Worm (Caenorhabditis elegans) whole organism, L4 larva: Measurements from ENCODE around the gene idpp-3.
A peak's percentile ranks its signal among the peaks of the same experiment; 100 is the strongest.

ENCODE experiments used
- F10B5.3 ChIP-seq: sonication (generic microtip); optimal IDR thresholded peaks from 2 replicates; lab custom pipeline; 2016; ENCODE audit warnings: mild to moderate bottlenecking, missing genetic modification characterization, missing compliant biosample characterization
- F26F4.8 ChIP-seq: fragments of 200-800 bp; sonication (Bioruptor generic); conservative IDR thresholded peaks from 2 replicates; pipeline ENCODE4 v1.3.6; 2022; ENCODE audit warnings: missing genetic modification characterization, missing compliant biosample characterization
- T26A8.4 ChIP-seq: fragments of 200-800 bp; sonication (Bioruptor generic); IDR thresholded peaks from 2 replicates; pipeline ENCODE4 v1.3.6; 2022; ENCODE audit warnings: missing genetic modification characterization, missing compliant biosample characterization
- Y48G9A.11 ChIP-seq: fragments of 200-800 bp; sonication (Bioruptor generic); IDR thresholded peaks from 2 replicates; pipeline ENCODE4 v1.3.6; 2022; ENCODE audit warnings: missing genetic modification reagents, missing genetic modification characterization, missing compliant biosample characterization
- ZK337.2 ChIP-seq: fragments of 200-800 bp; sonication (Bioruptor generic); IDR thresholded peaks from 2 replicates; pipeline ENCODE4 v1.3.6; 2022; ENCODE audit warnings: missing genetic modification reagents, missing genetic modification characterization, missing compliant biosample characterization
- ZK546.5 ChIP-seq, 2 experiments: sonication (generic microtip); optimal IDR thresholded peaks; 2 replicates each; lab custom pipeline; 2017; ENCODE audit warnings: missing biosample characterization in 2 of 2, missing genetic modification characterization in 2 of 2
- ama-1 ChIP-seq: fragments of 150-350 bp; optimal IDR thresholded peaks from 2 replicates; lab custom pipeline; 2014; ENCODE audit warnings: inconsistent platforms, mixed read lengths
- attf-4 ChIP-seq: sonication (generic microtip); optimal IDR thresholded peaks from 3 replicates; lab custom pipeline; 2017; ENCODE audit warnings: missing biosample characterization, missing genetic modification characterization
- ceh-20 ChIP-seq: fragments of 200-800 bp; sonication (Bioruptor generic); IDR thresholded peaks from 2 replicates; pipeline ENCODE4 v1.3.6; 2022; ENCODE audit warnings: missing genetic modification reagents, missing genetic modification characterization, missing compliant biosample characterization
- ceh-32 ChIP-seq: sonication (generic microtip); optimal IDR thresholded peaks from 2 replicates; lab custom pipeline; 2016; ENCODE audit warnings: mild to moderate bottlenecking, missing genetic modification characterization, missing compliant biosample characterization; ENCODE audit not compliant: poor library complexity
- ceh-44 ChIP-seq: fragments of 200-800 bp; sonication (Bioruptor generic); IDR thresholded peaks from 2 replicates; pipeline ENCODE4 v1.3.6; 2022; ENCODE audit warnings: missing genetic modification reagents, missing genetic modification characterization, missing compliant biosample characterization
- ceh-62 ChIP-seq: sonication (generic microtip); optimal IDR thresholded peaks from 2 replicates; lab custom pipeline; 2017; ENCODE audit warnings: missing biosample characterization, missing genetic modification characterization
- ceh-82 ChIP-seq: sonication (generic microtip); optimal IDR thresholded peaks from 2 replicates; lab custom pipeline; 2017; ENCODE audit warnings: missing biosample characterization, missing genetic modification characterization
- ctbp-1 ChIP-seq: fragments of 200-800 bp; sonication (Bioruptor generic); IDR thresholded peaks from 2 replicates; pipeline ENCODE4 v1.3.6; 2022; ENCODE audit warnings: missing genetic modification reagents, missing genetic modification characterization, missing compliant biosample characterization
- daf-16 ChIP-seq, 3 experiments: sonication (generic microtip); optimal IDR thresholded peaks; 2 replicates each; lab custom pipeline; 2016 to 2017; ENCODE audit warnings: missing genetic modification characterization in 3 of 3, missing genetic modification reagents in 3 of 3, mild to moderate bottlenecking in 2 of 3, missing compliant biosample characterization in 2 of 3, missing biosample characterization in 1 of 3, moderate library complexity in 1 of 3
- daf-19 ChIP-seq: fragments of 200-800 bp; sonication (Bioruptor generic); conservative IDR thresholded peaks from 2 replicates; pipeline ENCODE4 v1.3.6; 2022; ENCODE audit warnings: missing genetic modification characterization, missing compliant biosample characterization
- dmd-6 ChIP-seq: fragments of 200-800 bp; sonication (Bioruptor generic); IDR thresholded peaks from 2 replicates; pipeline ENCODE4 v1.3.6; 2022; ENCODE audit warnings: missing genetic modification reagents, missing genetic modification characterization, missing compliant biosample characterization
- dpl-1 ChIP-seq: fragments of 150-350 bp; optimal IDR thresholded peaks from 2 replicates; lab custom pipeline; 2014; ENCODE audit warnings: missing biosample characterization, missing genetic modification reagents, missing genetic modification characterization
- dve-1 ChIP-seq: sonication (generic microtip); optimal IDR thresholded peaks from 2 replicates; lab custom pipeline; 2017; ENCODE audit warnings: antibody characterized with exemption, mild to moderate bottlenecking, missing genetic modification characterization, missing compliant biosample characterization; ENCODE audit not compliant: insufficient read depth
- egl-43 ChIP-seq: fragments of 200-800 bp; sonication (Bioruptor generic); IDR thresholded peaks from 2 replicates; pipeline ENCODE4 v1.3.6; 2022; ENCODE audit warnings: missing genetic modification reagents, missing genetic modification characterization, missing compliant biosample characterization
- fkh-10 ChIP-seq: fragments of 150-350 bp; optimal IDR thresholded peaks from 2 replicates; lab custom pipeline; 2014; ENCODE audit warnings: missing biosample characterization, missing genetic modification reagents, missing genetic modification characterization
- hif-1 ChIP-seq, 2 experiments: sonication (generic microtip); optimal IDR thresholded peaks; 2 replicates each; lab custom pipeline; 2016 to 2017; ENCODE audit warnings: missing compliant biosample characterization in 2 of 2, missing genetic modification characterization in 2 of 2, missing genetic modification reagents in 2 of 2, missing genotype in 2 of 2, mild to moderate bottlenecking in 1 of 2
- hlh-11 ChIP-seq: fragments of 200-800 bp; sonication (Bioruptor generic); optimal IDR thresholded peaks from 2 replicates; lab custom pipeline; 2018; ENCODE audit warnings: mild to moderate bottlenecking, missing genetic modification characterization, missing compliant biosample characterization
- hlh-30 ChIP-seq: sonication (generic microtip); optimal IDR thresholded peaks from 2 replicates; lab custom pipeline; 2017; ENCODE audit warnings: antibody characterized with exemption, mild to moderate bottlenecking, missing genetic modification characterization, missing compliant biosample characterization; ENCODE audit not compliant: insufficient read depth
- lin-1 ChIP-seq: fragments of 200-800 bp; sonication (Bioruptor generic); IDR thresholded peaks from 2 replicates; pipeline ENCODE4 v1.3.6; 2022; ENCODE audit warnings: missing genetic modification reagents, missing genetic modification characterization, missing compliant biosample characterization
- lin-13 ChIP-seq: fragments of 150-350 bp; optimal IDR thresholded peaks from 2 replicates; lab custom pipeline; 2014; ENCODE audit warnings: missing biosample characterization, missing genetic modification reagents, missing genetic modification characterization
- lin-15B ChIP-seq: fragments of 150-350 bp; sonication (generic microtip); optimal IDR thresholded peaks from 3 replicates; lab custom pipeline; 2014; ENCODE audit warnings: missing biosample characterization, missing genetic modification characterization
- lin-39 ChIP-seq: fragments of 150-350 bp; optimal IDR thresholded peaks from 2 replicates; lab custom pipeline; 2014; ENCODE audit warnings: missing biosample characterization, missing genetic modification reagents, missing genetic modification characterization
- lir-3 ChIP-seq: sonication (generic microtip); optimal IDR thresholded peaks from 2 replicates; lab custom pipeline; 2016; ENCODE audit warnings: mild to moderate bottlenecking, missing genetic modification characterization, missing compliant biosample characterization
- madf-5 ChIP-seq, 2 experiments: fragments of 200-800 bp; sonication (Bioruptor generic); IDR thresholded peaks; 2 replicates each; pipeline ENCODE4 v1.3.6; 2022; ENCODE audit warnings: missing compliant biosample characterization in 2 of 2, missing genetic modification characterization in 2 of 2
- mdl-1 ChIP-seq, 2 experiments: fragments of 150-350 bp in 1 of 2; sonication (generic microtip) in 1 of 2; optimal IDR thresholded peaks; 2 replicates each; lab custom pipeline; 2014 to 2017; ENCODE audit warnings: missing biosample characterization in 2 of 2, missing genetic modification characterization in 2 of 2
- mdt-29 ChIP-seq: fragments of 200-800 bp; sonication (Bioruptor generic); IDR thresholded peaks from 2 replicates; pipeline ENCODE4 v1.3.6; 2022; ENCODE audit warnings: missing genetic modification reagents, missing genetic modification characterization, missing compliant biosample characterization
- mep-1 ChIP-seq: fragments of 150-350 bp; sonication (generic microtip); optimal IDR thresholded peaks from 3 replicates; lab custom pipeline; 2014; ENCODE audit warnings: missing biosample characterization, missing genetic modification characterization
- mes-2 ChIP-seq: sonication (generic microtip); optimal IDR thresholded peaks from 2 replicates; lab custom pipeline; 2016; ENCODE audit warnings: missing genotype, mild to moderate bottlenecking, missing genetic modification characterization, missing compliant biosample characterization; ENCODE audit not compliant: poor library complexity, severe bottlenecking
- mxl-3 ChIP-seq: fragments of 200-800 bp; sonication (Bioruptor generic); optimal IDR thresholded peaks from 2 replicates; lab custom pipeline; 2018; ENCODE audit warnings: mild to moderate bottlenecking, missing genetic modification characterization, missing compliant biosample characterization
- nhr-111 ChIP-seq: fragments of 200-800 bp; sonication (Bioruptor generic); optimal IDR thresholded peaks from 2 replicates; lab custom pipeline; 2018; ENCODE audit warnings: mild to moderate bottlenecking, missing genetic modification characterization, missing compliant biosample characterization
- nhr-237 ChIP-seq: sonication (generic microtip); optimal IDR thresholded peaks from 2 replicates; lab custom pipeline; 2017; ENCODE audit warnings: missing biosample characterization, missing genetic modification characterization
- nhr-6 ChIP-seq: fragments of 150-350 bp; optimal IDR thresholded peaks from 2 replicates; lab custom pipeline; 2014; ENCODE audit warnings: missing biosample characterization, missing genetic modification characterization
- nhr-77 ChIP-seq: fragments of 150-350 bp; optimal IDR thresholded peaks from 2 replicates; lab custom pipeline; 2014; ENCODE audit warnings: missing biosample characterization, missing genetic modification characterization
- pha-4 ChIP-seq, 2 experiments: fragments of 150-350 bp in 1 of 2; fragments of 200-800 bp in 1 of 2; sonication (Bioruptor generic) in 1 of 2; IDR thresholded peaks in 1 of 2; optimal IDR thresholded peaks in 1 of 2; 2 replicates each; pipeline versions ENCODE4 v1.3.6 to Lab custom; 2014 to 2022; ENCODE audit warnings: missing genetic modification characterization in 2 of 2, missing genetic modification reagents in 2 of 2, missing biosample characterization in 1 of 2, missing compliant biosample characterization in 1 of 2
- pqm-1 ChIP-seq: sonication (generic microtip); optimal IDR thresholded peaks from 2 replicates; lab custom pipeline; 2017; ENCODE audit warnings: missing biosample characterization, missing genetic modification characterization
- rbr-2 ChIP-seq: sonication (generic microtip); optimal IDR thresholded peaks from 2 replicates; lab custom pipeline; 2016; ENCODE audit warnings: missing genotype, missing genetic modification characterization, missing compliant biosample characterization
- skn-1 ChIP-seq: fragments of 150-350 bp; optimal IDR thresholded peaks from 2 replicates; lab custom pipeline; 2014; ENCODE audit warnings: missing biosample characterization, missing genetic modification characterization
- tra-1 ChIP-seq: fragments of 200-800 bp; sonication (Bioruptor generic); IDR thresholded peaks from 2 replicates; pipeline ENCODE4 v1.3.6; 2022; ENCODE audit warnings: missing genetic modification reagents, missing genetic modification characterization, missing compliant biosample characterization
- vab-7 ChIP-seq: fragments of 200-800 bp; sonication (Bioruptor generic); IDR thresholded peaks from 2 replicates; pipeline ENCODE4 v1.3.6; 2022; ENCODE audit warnings: missing genetic modification reagents, missing genetic modification characterization, missing compliant biosample characterization
- zfp-2 ChIP-seq: sonication (generic microtip); optimal IDR thresholded peaks from 2 replicates; lab custom pipeline; 2016; ENCODE audit warnings: mild to moderate bottlenecking, missing genetic modification characterization, missing compliant biosample characterization
- ztf-7 ChIP-seq: fragments of 150-350 bp; optimal IDR thresholded peaks from 2 replicates; lab custom pipeline; 2014; ENCODE audit warnings: missing biosample characterization, missing genetic modification characterization

The idpp-3 gene

ce11 chrX:14988160-14988559 lies 26.8 kb upstream of the idpp-3 start:
- TF ChIP-seq madf-5 (GFP tag; IDR thresholded peaks at IDR 0.05; lab: Robert Waterston, UW) = no peak
- TF ChIP-seq egl-43 (GFP tag; lab: Robert Waterston, UW) = no peak
- TF ChIP-seq lir-3 (tag; lab: Kevin White, UChicago) = no peak
- no peak for TF ChIP-seq ctbp-1
- TF ChIP-seq mes-2 (tag; lab: Kevin White, UChicago) = no peak
- no peak for TF ChIP-seq mdt-29 (GFP tag; lab: Robert Waterston, UW)
- no peak for TF ChIP-seq pqm-1 (tag; lab: Kevin White, UChicago)
- no peak for TF ChIP-seq lin-13 (GFP tag; lab: Kevin White, UChicago)
- no peak for TF ChIP-seq Y48G9A.11 (GFP tag; lab: Robert Waterston, UW)
- no peak for TF ChIP-seq ceh-82 (tag; lab: Kevin White, UChicago)
- TF ChIP-seq ztf-7 (tag; lab: Kevin White, UChicago) = no peak
- TF ChIP-seq F26F4.8 = no peak
- TF ChIP-seq ceh-62 = no peak
- no peak for TF ChIP-seq nhr-237 (tag; lab: Kevin White, UChicago)
- no peak for TF ChIP-seq vab-7 (GFP tag; lab: Robert Waterston, UW)
- TF ChIP-seq rbr-2 (tag; lab: Kevin White, UChicago) = no peak
- TF ChIP-seq daf-16 (GFP tag; optimal IDR thresholded peaks at IDR 0.05; lab: Kevin White, UChicago) = no peak
- TF ChIP-seq daf-16 (tag; optimal IDR thresholded peaks at IDR 0.05; lab: Kevin White, UChicago) = no peak

ce11 chrX:14983274-14983673 lies 21.9 kb upstream of the idpp-3 start, which contains the start of gene rbg-1:
TSS of gene rbg-1 (plus strand) at chrX:14983533.
- peak; percentile 97 for TF ChIP-seq hlh-30 (tag; lab: Kevin White, UChicago)
- TF ChIP-seq lin-13 (GFP tag; lab: Kevin White, UChicago) = peak; percentile 65
- TF ChIP-seq nhr-111 (GFP tag; lab: Kevin White, UChicago) = no peak
- TF ChIP-seq ceh-44 (GFP tag; lab: Robert Waterston, UW) = 0 out of 2 replicates have a peak, but pooled peaks have one; percentile 16
- no peak for TF ChIP-seq lin-39
- peak; percentile 88 for TF ChIP-seq nhr-6 (tag; lab: Kevin White, UChicago)
- TF ChIP-seq ceh-32 (tag; lab: Kevin White, UChicago) = no peak
- no peak for TF ChIP-seq Y48G9A.11 (GFP tag; lab: Robert Waterston, UW)
- no peak for TF ChIP-seq lin-15B
- TF ChIP-seq ctbp-1 = peak; percentile 58; the same call in 1 of the 2 replicates
- TF ChIP-seq pha-4 (GFP tag; IDR thresholded peaks at IDR 0.05; lab: Robert Waterston, UW) = no peak
- peak; percentile 98 for TF ChIP-seq pha-4 (tag; optimal IDR thresholded peaks at IDR 0.05; lab: Kevin White, UChicago)
- peak; percentile 66 for TF ChIP-seq dmd-6 (GFP tag; lab: Robert Waterston, UW)
- TF ChIP-seq tra-1 (GFP tag; lab: Robert Waterston, UW) = 0 out of 2 replicates have a peak, but pooled peaks have one; percentile 53
- peak; percentile 45 for TF ChIP-seq dpl-1
- TF ChIP-seq mxl-3 = peak; percentile 62
- no peak for TF ChIP-seq ZK337.2 (GFP tag; lab: Robert Waterston, UW)
- peak; percentile 76 for TF ChIP-seq dve-1 (tag; lab: Kevin White, UChicago)
- no peak for TF ChIP-seq ZK546.5 (tag; optimal IDR thresholded peaks at IDR 0.05; lab: Kevin White, UChicago)
- peak; percentile 53 for TF ChIP-seq fkh-10 (GFP tag; lab: Kevin White, UChicago)
- TF ChIP-seq pqm-1 (tag; lab: Kevin White, UChicago) = peak; percentile 28
- TF ChIP-seq mdl-1 (tag; optimal IDR thresholded peaks at IDR 0.05; lab: Kevin White, UChicago) = peak in 1 of 2 experiments; percentile 68
- peak in 1 of 2 experiments; percentile 45 for TF ChIP-seq hif-1 (tag; optimal IDR thresholded peaks at IDR 0.05; lab: Kevin White, UChicago)
- TF ChIP-seq nhr-77 (tag; lab: Kevin White, UChicago) = peak; percentile 69
- TF ChIP-seq daf-19 (GFP tag; lab: Robert Waterston, UW) = no peak
- peak; percentile 85 for TF ChIP-seq mes-2 (tag; lab: Kevin White, UChicago)
- TF ChIP-seq attf-4 = no peak
- TF ChIP-seq zfp-2 = no peak
- TF ChIP-seq skn-1 = no peak
- peak; percentile 71 for TF ChIP-seq T26A8.4
- peak; percentile 78 for TF ChIP-seq rbr-2 (tag; lab: Kevin White, UChicago)
- TF ChIP-seq ama-1 (lab: Kevin White, UChicago) = peak; percentile 13
- TF ChIP-seq daf-16 (GFP tag; optimal IDR thresholded peaks at IDR 0.05; lab: Kevin White, UChicago) = peak in 1 of 2 experiments; percentile 37
- peak; percentile 95 for TF ChIP-seq daf-16 (tag; optimal IDR thresholded peaks at IDR 0.05; lab: Kevin White, UChicago)
- no peak for TF ChIP-seq F10B5.3 (tag; lab: Kevin White, UChicago)
- peak; percentile 61; the same call in 1 of the 2 replicates for TF ChIP-seq lin-1 (GFP tag; lab: Robert Waterston, UW)
- 0 out of 2 replicates have a peak, but pooled peaks have one; percentile 21 for TF ChIP-seq ceh-20 (GFP tag; lab: Robert Waterston, UW)
- peak; percentile 81 for TF ChIP-seq hlh-11 (tag; lab: Kevin White, UChicago)
- TF ChIP-seq mep-1 = peak; percentile 84
